Worm (Caenorhabditis elegans) whole organism, midembryonic: ENCODE data around the gene nlr-1.

ENCODE experiments used
- T22C8.4 ChIP-seq: fragments of 200-800 bp; sonication (Bioruptor generic); IDR thresholded peaks from 2 replicates; pipeline ENCODE4 v1.3.6; 2022; ENCODE audit warnings: missing genetic modification characterization, missing compliant biosample characterization
- cog-1 ChIP-seq: sonication (generic microtip); optimal IDR thresholded peaks from 2 replicates; lab custom pipeline; 2016; ENCODE audit warnings: missing genetic modification characterization, missing compliant biosample characterization
- flt-1 ChIP-seq: fragments of 200-800 bp; sonication (Bioruptor generic); IDR thresholded peaks from 2 replicates; pipeline ENCODE4 v1.3.6; 2022; ENCODE audit warnings: missing genetic modification characterization, missing compliant biosample characterization
- klf-2 ChIP-seq: fragments of 200-800 bp; sonication (Bioruptor generic); conservative IDR thresholded peaks from 2 replicates; pipeline ENCODE4 v1.3.6; 2022; ENCODE audit warnings: missing genetic modification reagents, missing genetic modification characterization, missing compliant biosample characterization
- med-1 ChIP-seq: sonication (generic microtip); optimal IDR thresholded peaks from 2 replicates; lab custom pipeline; 2017; ENCODE audit warnings: missing genetic modification characterization, mild to moderate bottlenecking, missing compliant biosample characterization, antibody characterized with exemption, missing genetic modification reagents; ENCODE audit not compliant: insufficient read depth
- ref-1 ChIP-seq: fragments of 200-800 bp; sonication (Bioruptor generic); conservative IDR thresholded peaks from 2 replicates; pipeline ENCODE4 v1.3.6; 2022; ENCODE audit warnings: missing genetic modification reagents, missing genetic modification characterization, missing compliant biosample characterization
- tab-1 ChIP-seq: fragments of 200-800 bp; sonication (Bioruptor generic); IDR thresholded peaks from 2 replicates; pipeline ENCODE4 v1.3.6; 2022; ENCODE audit warnings: missing genetic modification characterization, missing compliant biosample characterization
- ztf-23 ChIP-seq: fragments of 200-800 bp; sonication (Bioruptor generic); IDR thresholded peaks from 2 replicates; pipeline ENCODE4 v1.3.6; 2022; ENCODE audit warnings: missing genetic modification reagents, missing genetic modification characterization, missing compliant biosample characterization
- ztf-29 ChIP-seq: fragments of 200-800 bp; sonication (Bioruptor generic); IDR thresholded peaks from 2 replicates; pipeline ENCODE4 v1.3.6; 2022; ENCODE audit warnings: missing genetic modification reagents, missing genetic modification characterization, missing compliant biosample characterization

Gene nlr-1

ce11 chrIV:12127838-12128237, 50.3 kb downstream of the nlr-1 start:
- no peak for TF ChIP-seq cog-1
- TF ChIP-seq ztf-23 (GFP tag; lab: Robert Waterston, UW), result no peak
- TF ChIP-seq med-1, result no peak
- no peak for TF ChIP-seq T22C8.4 (GFP tag; lab: Robert Waterston, UW)
- no peak for TF ChIP-seq tab-1 (GFP tag; lab: Robert Waterston, UW)
- no peak for TF ChIP-seq klf-2 (GFP tag; lab: Robert Waterston, UW)
- TF ChIP-seq ztf-29, result no peak
- TF ChIP-seq ref-1 (GFP tag; lab: Robert Waterston, UW), result no peak
- no peak for TF ChIP-seq flt-1

ce11 chrIV:12126740-12127472, 51.2 kb downstream of the nlr-1 start:
- TF ChIP-seq med-1 (no peak), cog-1 (no peak), ztf-23 (GFP tag; lab: Robert Waterston, UW) (no peak), flt-1 (no peak), ztf-29 (no peak), ref-1 (GFP tag; lab: Robert Waterston, UW) (no peak), klf-2 (GFP tag; lab: Robert Waterston, UW) (no peak), T22C8.4 (GFP tag; lab: Robert Waterston, UW) (no peak), tab-1 (GFP tag; lab: Robert Waterston, UW) (no peak)

ce11 chrIV:12124314-12125084, 53.6 kb downstream of the nlr-1 start, which contains the start of gene dhhc-6:
Gene dhhc-6, plus strand, starts transcription at chrIV:12124952.
- TF ChIP-seq ztf-23 (GFP tag; lab: Robert Waterston, UW), result no peak
- 0 out of 2 replicates have a peak, but pooled peaks have one; percentile 11 for TF ChIP-seq flt-1
- TF ChIP-seq T22C8.4 (GFP tag; lab: Robert Waterston, UW), result no peak
- no peak for TF ChIP-seq cog-1
- TF ChIP-seq tab-1 (GFP tag; lab: Robert Waterston, UW), result no peak

- TF ChIP-seq T22C8.4 (GFP tag; lab: Robert Waterston, UW), result no peak
- TF ChIP-seq klf-2 (GFP tag; lab: Robert Waterston, UW), result no peak
- no peak for TF ChIP-seq flt-1
- no peak for TF ChIP-seq ztf-23 (GFP tag; lab: Robert Waterston, UW)
- TF ChIP-seq med-1, result no peak
- TF ChIP-seq ztf-29, result no peak
- no peak for TF ChIP-seq cog-1
Measured at ce11 chrIV:12122874-12123664, 55.1 kb downstream of the nlr-1 start, which contains the start of gene aly-3. Gene aly-3, plus strand, starts transcription at chrIV:12123282.

- TF ChIP-seq klf-2 (GFP tag; lab: Robert Waterston, UW) (no peak), T22C8.4 (GFP tag; lab: Robert Waterston, UW) (no peak), med-1 (no peak), ztf-29 (no peak), tab-1 (GFP tag; lab: Robert Waterston, UW) (no peak), flt-1 (no peak)
Measured at ce11 chrIV:12121076-12121475, 57.1 kb downstream of the nlr-1 start, which contains the start of the genes ddb-1 and M18.6. Gene ddb-1, minus strand, starts transcription at chrIV:12121165. Gene M18.6, plus strand, starts transcription at chrIV:12121310.
